Worm (Caenorhabditis elegans) whole organism, L2 larva: ENCODE data around the gene T23F11.4.

Experiments
- C34F6.9 ChIP-seq: fragments of 150-350 bp; optimal IDR thresholded peaks from 2 replicates; lab custom pipeline; 2014; ENCODE audit warnings: missing biosample characterization, missing genetic modification characterization
- F13H6.1 ChIP-seq: sonication (generic microtip); optimal IDR thresholded peaks from 2 replicates; lab custom pipeline; 2016; ENCODE audit warnings: missing genetic modification characterization, missing compliant biosample characterization
- R02D3.7 ChIP-seq: fragments of 150-350 bp; optimal IDR thresholded peaks from 2 replicates; lab custom pipeline; 2014; ENCODE audit warnings: missing biosample characterization, missing genetic modification characterization
- Y55F3AM.14 ChIP-seq: fragments of 200-800 bp; sonication (Bioruptor generic); optimal IDR thresholded peaks from 2 replicates; lab custom pipeline; 2018; ENCODE audit warnings: mild to moderate bottlenecking, missing genetic modification characterization, missing compliant biosample characterization
- ZK546.5 ChIP-seq: sonication (generic microtip); optimal IDR thresholded peaks from 2 replicates; lab custom pipeline; 2017; ENCODE audit warnings: missing biosample characterization, missing genetic modification characterization
- alr-1 ChIP-seq: fragments of 150-350 bp; optimal IDR thresholded peaks from 2 replicates; lab custom pipeline; 2014; ENCODE audit warnings: missing biosample characterization, missing genetic modification characterization
- ama-1 ChIP-seq: fragments of 150-350 bp; optimal IDR thresholded peaks from 2 replicates; lab custom pipeline; 2018; ENCODE audit warnings: inconsistent platforms
- ceh-16 ChIP-seq: fragments of 150-350 bp; optimal IDR thresholded peaks from 2 replicates; lab custom pipeline; 2014; ENCODE audit warnings: missing biosample characterization, missing genetic modification characterization
- ceh-82 ChIP-seq: fragments of 150-350 bp; optimal IDR thresholded peaks from 2 replicates; lab custom pipeline; 2014; ENCODE audit warnings: missing biosample characterization, missing genetic modification characterization
- crh-2 ChIP-seq: sonication (generic microtip); optimal IDR thresholded peaks from 2 replicates; lab custom pipeline; 2017; ENCODE audit warnings: missing biosample characterization, missing genetic modification characterization
- egl-27 ChIP-seq: sonication (generic microtip); optimal IDR thresholded peaks from 3 replicates; lab custom pipeline; 2017; ENCODE audit warnings: missing biosample characterization, missing genetic modification reagents, missing genetic modification characterization
- elt-3 ChIP-seq: sonication (generic microtip); optimal IDR thresholded peaks from 2 replicates; lab custom pipeline; 2017; ENCODE audit warnings: missing biosample characterization, missing genetic modification characterization
- fos-1 ChIP-seq: fragments of 150-350 bp; optimal IDR thresholded peaks from 2 replicates; lab custom pipeline; 2014; ENCODE audit warnings: missing biosample characterization, missing genetic modification characterization
- gmeb-1 ChIP-seq: fragments of 150-350 bp; optimal IDR thresholded peaks from 2 replicates; lab custom pipeline; 2014; ENCODE audit warnings: missing biosample characterization, missing genetic modification characterization
- lin-11 ChIP-seq: fragments of 150-350 bp; sonication (generic microtip); optimal IDR thresholded peaks from 2 replicates; lab custom pipeline; 2014; ENCODE audit warnings: missing biosample characterization, missing genetic modification characterization, inconsistent platforms, mixed read lengths
- lin-13 ChIP-seq: fragments of 150-350 bp; optimal IDR thresholded peaks from 2 replicates; lab custom pipeline; 2014; ENCODE audit warnings: missing biosample characterization, missing genetic modification reagents, missing genetic modification characterization
- lin-39 ChIP-seq: fragments of 150-350 bp; optimal IDR thresholded peaks from 2 replicates; lab custom pipeline; 2014; ENCODE audit warnings: missing biosample characterization, missing genetic modification reagents, missing genetic modification characterization
- mab-5 ChIP-seq: fragments of 150-350 bp; optimal IDR thresholded peaks from 2 replicates; lab custom pipeline; 2014; ENCODE audit warnings: missing biosample characterization, missing genetic modification characterization
- mdl-1 ChIP-seq, 2 experiments: fragments of 150-350 bp in 1 of 2; sonication (generic microtip) in 1 of 2; optimal IDR thresholded peaks; 2 replicates each; lab custom pipeline; 2017; ENCODE audit warnings: missing biosample characterization in 2 of 2, missing genetic modification characterization in 2 of 2
- nhr-10 ChIP-seq: sonication (generic microtip); optimal IDR thresholded peaks from 2 replicates; lab custom pipeline; 2017; ENCODE audit warnings: missing biosample characterization, missing genetic modification characterization
- nhr-12 ChIP-seq: fragments of 150-350 bp; optimal IDR thresholded peaks from 2 replicates; lab custom pipeline; 2014; ENCODE audit warnings: missing biosample characterization, missing genetic modification characterization
- nhr-129 ChIP-seq: fragments of 150-350 bp; optimal IDR thresholded peaks from 2 replicates; lab custom pipeline; 2014; ENCODE audit warnings: missing biosample characterization, missing genetic modification characterization
- nhr-23 ChIP-seq: fragments of 150-350 bp; optimal IDR thresholded peaks from 2 replicates; lab custom pipeline; 2014; ENCODE audit warnings: missing biosample characterization, missing genetic modification reagents, missing genetic modification characterization
- nhr-237 ChIP-seq: fragments of 150-350 bp; optimal IDR thresholded peaks from 2 replicates; lab custom pipeline; 2014; ENCODE audit warnings: missing biosample characterization, missing genetic modification characterization
- nhr-25 ChIP-seq: fragments of 150-350 bp; sonication (generic microtip); optimal IDR thresholded peaks from 3 replicates; lab custom pipeline; 2014; ENCODE audit warnings: missing biosample characterization, missing genetic modification characterization
- nhr-77 ChIP-seq: fragments of 150-350 bp; optimal IDR thresholded peaks from 2 replicates; lab custom pipeline; 2014; ENCODE audit warnings: missing biosample characterization, missing genetic modification characterization
- peb-1 ChIP-seq: fragments of 150-350 bp; optimal IDR thresholded peaks from 2 replicates; lab custom pipeline; 2014; ENCODE audit warnings: missing biosample characterization, missing genetic modification characterization
- sem-4 ChIP-seq: fragments of 150-350 bp; optimal IDR thresholded peaks from 2 replicates; lab custom pipeline; 2014; ENCODE audit warnings: missing biosample characterization, missing genetic modification reagents, missing genetic modification characterization
- skn-1 ChIP-seq: sonication (generic microtip); optimal IDR thresholded peaks from 2 replicates; lab custom pipeline; 2017; ENCODE audit warnings: missing biosample characterization, missing genetic modification characterization
- sma-3 ChIP-seq: sonication (generic microtip); optimal IDR thresholded peaks from 2 replicates; lab custom pipeline; 2016; ENCODE audit warnings: missing genetic modification reagents, missing genetic modification characterization, missing compliant biosample characterization
- sma-9 ChIP-seq, 2 experiments: fragments of 150-350 bp in 1 of 2; sonication (generic microtip) in 1 of 2; optimal IDR thresholded peaks; 2 replicates each; lab custom pipeline; 2014 to 2016; ENCODE audit warnings: missing genetic modification characterization in 2 of 2, mild to moderate bottlenecking in 1 of 2, missing biosample characterization in 1 of 2, missing compliant biosample characterization in 1 of 2, missing genetic modification reagents in 1 of 2, moderate library complexity in 1 of 2
- snpc-4 ChIP-seq: fragments of 150-350 bp; optimal IDR thresholded peaks from 2 replicates; lab custom pipeline; 2014; ENCODE audit warnings: missing biosample characterization, missing genetic modification characterization
- unc-39 ChIP-seq: fragments of 150-350 bp; optimal IDR thresholded peaks from 2 replicates; lab custom pipeline; 2014; ENCODE audit warnings: missing biosample characterization, missing genetic modification characterization
- unc-55 ChIP-seq: fragments of 150-350 bp; sonication (generic microtip); optimal IDR thresholded peaks from 3 replicates; lab custom pipeline; 2014; ENCODE audit warnings: missing biosample characterization, missing genetic modification reagents, missing genetic modification characterization
- zag-1 ChIP-seq: fragments of 150-350 bp; optimal IDR thresholded peaks from 2 replicates; lab custom pipeline; 2014; ENCODE audit warnings: missing biosample characterization, missing genetic modification characterization
- ztf-1 ChIP-seq: fragments of 200-800 bp; sonication (Bioruptor generic); conservative IDR thresholded peaks from 2 replicates; pipeline ENCODE4 v1.3.6; 2022; ENCODE audit warnings: missing genetic modification characterization, missing compliant biosample characterization
- ztf-11 ChIP-seq: sonication (generic microtip); optimal IDR thresholded peaks from 2 replicates; lab custom pipeline; 2017; ENCODE audit warnings: missing biosample characterization, missing genetic modification characterization
- ztf-4 ChIP-seq: fragments of 150-350 bp; optimal IDR thresholded peaks from 2 replicates; lab custom pipeline; 2014; ENCODE audit warnings: missing biosample characterization, missing genetic modification characterization

Gene T23F11.4

ce11 chrIII:4699922-4700321 lies 34.8 kb upstream of the T23F11.4 start, which contains the start of gene sel-13:
Gene sel-13 (minus strand): TSS chrIII:4700224.
- TF ChIP-seq unc-55 (GFP tag; lab: Kevin White, UChicago) (no peak), sma-9 (GFP tag; optimal IDR thresholded peaks at IDR 0.05; lab: Kevin White, UChicago) (no peak), sma-9 (tag; optimal IDR thresholded peaks at IDR 0.05; lab: Kevin White, UChicago) (no peak), mab-5 (tag; lab: Kevin White, UChicago) (no peak), ZK546.5 (tag; lab: Kevin White, UChicago) (no peak), egl-27 (tag; lab: Kevin White, UChicago) (no peak), nhr-10 (no peak), ztf-1 (GFP tag; lab: Robert Waterston, UW) (no peak), lin-39 (tag; lab: Kevin White, UChicago) (no peak)

- TF ChIP-seq lin-11 (tag; lab: Kevin White, UChicago), result no peak
- TF ChIP-seq unc-55 (GFP tag; lab: Kevin White, UChicago), result no peak
- TF ChIP-seq ceh-82 (tag; lab: Kevin White, UChicago), result no peak
- TF ChIP-seq snpc-4 (tag; lab: Kevin White, UChicago), result no peak
- no peak for TF ChIP-seq nhr-237 (tag; lab: Kevin White, UChicago)
These were observed 32.6 kb upstream of the T23F11.4 start, which contains the start of gene dnj-18 for ce11 chrIII:4697819-4698218. Gene dnj-18 (plus strand): TSS chrIII:4698119.

DNA sequence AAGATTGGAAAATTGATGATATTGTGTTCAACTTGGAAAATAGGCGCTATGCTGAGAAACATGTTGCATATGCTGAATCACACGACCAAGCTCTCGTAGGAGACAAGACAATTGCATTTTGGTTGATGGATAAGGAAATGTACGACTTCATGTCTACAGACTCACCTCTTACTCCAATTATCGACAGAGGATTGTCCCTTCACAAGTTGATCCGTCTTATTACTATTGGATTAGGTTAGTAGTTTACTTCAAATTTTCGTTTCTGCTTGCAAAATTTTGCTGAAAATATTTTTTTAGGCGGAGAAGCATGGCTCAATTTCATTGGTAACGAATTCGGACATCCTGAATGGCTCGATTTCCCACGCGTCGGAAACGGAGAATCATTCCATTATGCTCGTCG lies 31.7 kb upstream of the T23F11.4 start:
- TF ChIP-seq lin-11 (tag; lab: Kevin White, UChicago), result no peak
- no peak for TF ChIP-seq nhr-77 (tag; lab: Kevin White, UChicago)
- TF ChIP-seq zag-1 (tag; lab: Kevin White, UChicago), result no peak
- TF ChIP-seq ZK546.5 (tag; lab: Kevin White, UChicago), result no peak
- TF ChIP-seq egl-27 (tag; lab: Kevin White, UChicago), result no peak
- no peak for TF ChIP-seq unc-39
- no peak for TF ChIP-seq fos-1
- no peak for TF ChIP-seq ztf-1 (GFP tag; lab: Robert Waterston, UW)
- TF ChIP-seq ceh-82 (tag; lab: Kevin White, UChicago), result no peak
- TF ChIP-seq nhr-25, result no peak
- TF ChIP-seq sma-3 (GFP tag; lab: Kevin White, UChicago), result no peak
- TF ChIP-seq sem-4, result no peak
- TF ChIP-seq C34F6.9 (tag; lab: Kevin White, UChicago), result no peak
- TF ChIP-seq ama-1 (lab: Kevin White, UChicago), result no peak
- TF ChIP-seq, all 48 proteins: peak for 0

DNA sequence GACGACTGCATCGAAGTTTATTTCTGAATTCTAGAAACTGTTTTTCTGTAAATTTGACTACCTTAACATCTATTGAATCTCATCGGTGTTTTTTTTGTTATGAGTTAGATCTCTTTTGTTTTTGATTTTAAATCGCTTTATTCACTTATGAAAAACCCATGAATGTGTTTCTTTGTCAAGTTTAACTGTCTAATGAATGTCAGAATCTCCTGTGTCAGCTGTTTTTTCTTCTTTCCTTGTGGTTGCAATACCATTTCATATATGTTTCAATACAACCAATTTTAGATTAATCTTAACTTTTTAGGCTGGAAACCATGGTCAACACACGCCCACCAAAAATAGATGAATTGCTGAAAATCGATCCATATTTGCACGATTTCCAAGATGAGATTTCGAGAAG lies 29.9 kb upstream of the T23F11.4 start, which contains the start of gene T04A8.7:
Gene T04A8.7, plus strand, starts transcription at position 301 of the 400 bp plus-strand sequence.
- TF ChIP-seq R02D3.7 (tag; lab: Kevin White, UChicago) (no peak), mdl-1 (tag; optimal IDR thresholded peaks at IDR 0.05; lab: Kevin White, UChicago) (no peak), ztf-11 (no peak), fos-1 (no peak), nhr-25 (no peak), alr-1 (tag; lab: Kevin White, UChicago) (no peak), nhr-23 (tag; lab: Kevin White, UChicago) (no peak), ceh-16 (tag; lab: Kevin White, UChicago) (no peak), mab-5 (tag; lab: Kevin White, UChicago) (no peak), sma-3 (GFP tag; lab: Kevin White, UChicago) (no peak), elt-3 (no peak), crh-2 (tag; lab: Kevin White, UChicago) (no peak), Y55F3AM.14 (GFP tag; lab: Kevin White, UChicago) (no peak), F13H6.1 (tag; lab: Kevin White, UChicago) (no peak), ztf-4 (tag; lab: Kevin White, UChicago) (no peak)

ce11 chrIII:4693695-4694094 lies 28.5 kb upstream of the T23F11.4 start, which contains the start of gene T04A8.8:
Gene T04A8.8 (plus strand): TSS chrIII:4693995.
- TF ChIP-seq peb-1 (no peak), lin-13 (no peak), lin-39 (tag; lab: Kevin White, UChicago) (no peak), lin-11 (tag; lab: Kevin White, UChicago) (no peak), unc-55 (GFP tag; lab: Kevin White, UChicago) (no peak), nhr-129 (no peak), gmeb-1 (no peak), nhr-10 (no peak), Y55F3AM.14 (GFP tag; lab: Kevin White, UChicago) (no peak), mab-5 (tag; lab: Kevin White, UChicago) (no peak), alr-1 (tag; lab: Kevin White, UChicago) (no peak), snpc-4 (tag; lab: Kevin White, UChicago) (no peak), ztf-1 (GFP tag; lab: Robert Waterston, UW) (no peak), R02D3.7 (tag; lab: Kevin White, UChicago) (no peak), nhr-12 (tag; lab: Kevin White, UChicago) (no peak), sma-3 (GFP tag; lab: Kevin White, UChicago) (no peak), zag-1 (tag; lab: Kevin White, UChicago) (no peak), skn-1 (tag; lab: Kevin White, UChicago) (no peak)
